Worm (Caenorhabditis elegans) whole organism, mixed stage, embryonic: Measurements from ENCODE around the gene C49A9.6.

Experiments used
- M03D4.4 ChIP-seq: sonication (generic microtip); optimal IDR thresholded peaks from 2 replicates; lab custom pipeline; 2017; ENCODE audit warnings: mild to moderate bottlenecking, missing genetic modification characterization, missing compliant biosample characterization
- bed-3 ChIP-seq: fragments of 200-800 bp; sonication (Bioruptor generic); optimal IDR thresholded peaks from 3 replicates; lab custom pipeline; 2018; ENCODE audit warnings: mild to moderate bottlenecking, missing genetic modification characterization, moderate library complexity, missing compliant biosample characterization
- ceh-39 ChIP-seq: fragments of 150-350 bp; optimal IDR thresholded peaks from 2 replicates; lab custom pipeline; 2014; ENCODE audit warnings: missing biosample characterization, missing genetic modification characterization
- ceh-43 ChIP-seq: fragments of 200-800 bp; sonication (Bioruptor generic); optimal IDR thresholded peaks from 2 replicates; lab custom pipeline; 2018; ENCODE audit warnings: mild to moderate bottlenecking, missing genetic modification characterization, moderate library complexity, missing compliant biosample characterization
- ceh-83 ChIP-seq: fragments of 200-800 bp; sonication (Bioruptor generic); optimal IDR thresholded peaks from 2 replicates; lab custom pipeline; 2018; ENCODE audit warnings: mild to moderate bottlenecking, missing genetic modification characterization, missing compliant biosample characterization
- ces-1 ChIP-seq: fragments of 150-350 bp; optimal IDR thresholded peaks from 2 replicates; lab custom pipeline; 2014; ENCODE audit warnings: missing biosample characterization, missing genetic modification reagents, missing genetic modification characterization
- cnd-1 ChIP-seq: fragments of 200-800 bp; sonication (Bioruptor generic); optimal IDR thresholded peaks from 2 replicates; lab custom pipeline; 2018; ENCODE audit warnings: mild to moderate bottlenecking, missing genetic modification characterization, missing compliant biosample characterization
- drap-1 ChIP-seq: fragments of 200-800 bp; sonication (Bioruptor generic); optimal IDR thresholded peaks from 3 replicates; lab custom pipeline; 2018; ENCODE audit warnings: mild to moderate bottlenecking, missing genetic modification characterization, missing compliant biosample characterization
- elt-1 ChIP-seq: sonication (generic microtip); optimal IDR thresholded peaks from 2 replicates; lab custom pipeline; 2017; ENCODE audit warnings: missing genetic modification characterization, mild to moderate bottlenecking, missing compliant biosample characterization, antibody characterized with exemption, moderate library complexity, borderline replicate concordance; ENCODE audit not compliant: insufficient read depth
- elt-3 ChIP-seq: fragments of 150-350 bp; optimal IDR thresholded peaks from 2 replicates; lab custom pipeline; 2014; ENCODE audit warnings: missing biosample characterization, missing genetic modification characterization
- flh-1 ChIP-seq: fragments of 200-800 bp; sonication (Bioruptor generic); optimal IDR thresholded peaks from 2 replicates; lab custom pipeline; 2018; ENCODE audit warnings: mild to moderate bottlenecking, missing genetic modification characterization, moderate library complexity, missing compliant biosample characterization
- ham-2 ChIP-seq: fragments of 200-800 bp; sonication (Bioruptor generic); optimal IDR thresholded peaks from 2 replicates; lab custom pipeline; 2018; ENCODE audit warnings: mild to moderate bottlenecking, missing genetic modification characterization, missing compliant biosample characterization
- hlh-1 ChIP-seq: fragments of 150-350 bp; optimal IDR thresholded peaks from 2 replicates; lab custom pipeline; 2014; ENCODE audit warnings: missing biosample characterization, missing genetic modification reagents, missing genetic modification characterization
- lin-32 ChIP-seq: fragments of 200-800 bp; sonication (Bioruptor generic); optimal IDR thresholded peaks from 2 replicates; lab custom pipeline; 2018; ENCODE audit warnings: mild to moderate bottlenecking, missing genetic modification characterization, missing compliant biosample characterization
- lsy-2 ChIP-seq: fragments of 150-350 bp; optimal IDR thresholded peaks from 2 replicates; lab custom pipeline; 2014; ENCODE audit warnings: missing biosample characterization, missing genetic modification characterization
- mab-5 ChIP-seq: fragments of 150-350 bp; optimal IDR thresholded peaks from 2 replicates; lab custom pipeline; 2014; ENCODE audit warnings: missing biosample characterization, missing genetic modification characterization
- mep-1 ChIP-seq: fragments of 150-350 bp; optimal IDR thresholded peaks from 2 replicates; lab custom pipeline; 2017; ENCODE audit warnings: missing biosample characterization, missing genetic modification reagents, missing genetic modification characterization, inconsistent platforms
- mls-2 ChIP-seq: sonication (generic microtip); optimal IDR thresholded peaks from 2 replicates; lab custom pipeline; 2016; ENCODE audit warnings: mild to moderate bottlenecking, missing genetic modification characterization, moderate library complexity, missing compliant biosample characterization
- nhr-12 ChIP-seq: fragments of 150-350 bp; optimal IDR thresholded peaks from 2 replicates; lab custom pipeline; 2014; ENCODE audit warnings: missing biosample characterization, missing genetic modification characterization
- nhr-2 ChIP-seq: fragments of 150-350 bp; optimal IDR thresholded peaks from 2 replicates; lab custom pipeline; 2014; ENCODE audit warnings: missing biosample characterization, missing genetic modification characterization
- nhr-237 ChIP-seq: fragments of 150-350 bp; optimal IDR thresholded peaks from 2 replicates; lab custom pipeline; 2014; ENCODE audit warnings: missing biosample characterization, missing genetic modification characterization
- nhr-28 ChIP-seq: fragments of 150-350 bp; optimal IDR thresholded peaks from 2 replicates; lab custom pipeline; 2014; ENCODE audit warnings: missing biosample characterization, missing genetic modification characterization
- nhr-76 ChIP-seq: sonication (generic microtip); optimal IDR thresholded peaks from 2 replicates; lab custom pipeline; 2017; ENCODE audit warnings: missing biosample characterization, missing genetic modification characterization
- pha-4 ChIP-seq: fragments of 150-350 bp; optimal IDR thresholded peaks from 2 replicates; lab custom pipeline; 2018; ENCODE audit warnings: missing biosample characterization, missing genetic modification reagents, missing genetic modification characterization
- sem-2 ChIP-seq: fragments of 200-800 bp; sonication (Bioruptor generic); optimal IDR thresholded peaks from 2 replicates; lab custom pipeline; 2018; ENCODE audit warnings: mild to moderate bottlenecking, missing genetic modification characterization, missing compliant biosample characterization
- snpc-4 ChIP-seq: fragments of 150-350 bp; optimal IDR thresholded peaks from 2 replicates; lab custom pipeline; 2014; ENCODE audit warnings: missing biosample characterization, missing genetic modification characterization
- sptf-1 ChIP-seq: sonication (generic microtip); optimal IDR thresholded peaks from 2 replicates; lab custom pipeline; 2017; ENCODE audit warnings: mild to moderate bottlenecking, missing genetic modification characterization, moderate library complexity, missing compliant biosample characterization
- tbx-8 ChIP-seq: fragments of 200-800 bp; sonication (Bioruptor generic); optimal IDR thresholded peaks from 2 replicates; lab custom pipeline; 2018; ENCODE audit warnings: mild to moderate bottlenecking, missing genetic modification characterization, moderate library complexity, missing compliant biosample characterization
- unc-120 ChIP-seq: sonication (generic microtip); optimal IDR thresholded peaks from 2 replicates; lab custom pipeline; 2017; ENCODE audit warnings: missing genetic modification characterization, missing compliant biosample characterization; ENCODE audit not compliant: poor library complexity, severe bottlenecking
- zip-8 ChIP-seq: fragments of 150-350 bp; optimal IDR thresholded peaks from 2 replicates; lab custom pipeline; 2014; ENCODE audit warnings: missing biosample characterization, missing genetic modification characterization
- ztf-11 ChIP-seq: fragments of 150-350 bp; optimal IDR thresholded peaks from 2 replicates; lab custom pipeline; 2014; ENCODE audit warnings: missing biosample characterization, missing genetic modification characterization

C49A9.6 gene

ce11 chrIV:6225143-6225542 lies 14.4 kb downstream of the C49A9.6 start, which contains the start of gene C49A9.2:
TSS of gene C49A9.2 (plus strand) at chrIV:6225443.
- TF ChIP-seq ces-1 (GFP tag; lab: Kevin White, UChicago) (no peak), ztf-11 (tag; lab: Kevin White, UChicago) (no peak), ceh-83 (GFP tag; lab: Kevin White, UChicago) (no peak), nhr-2 (tag; lab: Kevin White, UChicago) (no peak), drap-1 (GFP tag; lab: Kevin White, UChicago) (no peak), lin-32 (no peak), nhr-76 (tag; lab: Kevin White, UChicago) (no peak)

ce11 chrIV:6227974-6228373 lies 17.2 kb downstream of the C49A9.6 start, which contains the start of gene C49A9.1:
TSS of gene C49A9.1 (plus strand) at chrIV:6228190.
- TF ChIP-seq nhr-237 (tag; lab: Kevin White, UChicago) (no peak), ceh-43 (GFP tag; lab: Kevin White, UChicago) (no peak), mls-2 (tag; lab: Kevin White, UChicago) (no peak), sptf-1 (tag; lab: Kevin White, UChicago) (no peak), nhr-76 (tag; lab: Kevin White, UChicago) (no peak), lsy-2 (tag; lab: Kevin White, UChicago) (no peak), bed-3 (GFP tag; lab: Kevin White, UChicago) (no peak), zip-8 (tag; lab: Kevin White, UChicago) (no peak), ceh-39 (no peak), pha-4 (tag; lab: Kevin White, UChicago) (no peak), nhr-28 (tag; lab: Kevin White, UChicago) (no peak), tbx-8 (GFP tag; lab: Kevin White, UChicago) (no peak), drap-1 (GFP tag; lab: Kevin White, UChicago) (no peak), ham-2 (GFP tag; lab: Kevin White, UChicago) (no peak), sem-2 (GFP tag; lab: Kevin White, UChicago) (no peak), nhr-12 (tag; lab: Kevin White, UChicago) (no peak)

- TF ChIP-seq unc-120: no peak
- TF ChIP-seq snpc-4 (tag; lab: Kevin White, UChicago): no peak
- no peak for TF ChIP-seq ceh-83 (GFP tag; lab: Kevin White, UChicago)
- TF ChIP-seq flh-1: no peak
- no peak for TF ChIP-seq lsy-2 (tag; lab: Kevin White, UChicago)
- no peak for TF ChIP-seq mep-1 (tag; lab: Kevin White, UChicago)
- TF ChIP-seq nhr-12 (tag; lab: Kevin White, UChicago): no peak
Measured at ce11 chrIV:6230560-6231073, 19.9 kb downstream of the C49A9.6 start, which contains the start of gene F58F9.4. TSS of gene F58F9.4 (plus strand) at chrIV:6231023.

ce11 chrIV:6232769-6233290 lies 22.1 kb downstream of the C49A9.6 start, which contains the start of gene F58F9.3:
TSS of gene F58F9.3 (plus strand) at chrIV:6233240.
- TF ChIP-seq ceh-39 (no peak), cnd-1 (tag; lab: Kevin White, UChicago) (no peak), ces-1 (GFP tag; lab: Kevin White, UChicago) (no peak), nhr-76 (tag; lab: Kevin White, UChicago) (no peak), zip-8 (tag; lab: Kevin White, UChicago) (no peak), mls-2 (tag; lab: Kevin White, UChicago) (no peak), ham-2 (GFP tag; lab: Kevin White, UChicago) (no peak), tbx-8 (GFP tag; lab: Kevin White, UChicago) (no peak), ceh-83 (GFP tag; lab: Kevin White, UChicago) (no peak), ztf-11 (tag; lab: Kevin White, UChicago) (no peak), nhr-12 (tag; lab: Kevin White, UChicago) (no peak), flh-1 (no peak), nhr-237 (tag; lab: Kevin White, UChicago) (no peak), hlh-1 (tag; lab: Kevin White, UChicago) (no peak), nhr-2 (tag; lab: Kevin White, UChicago) (no peak), pha-4 (tag; lab: Kevin White, UChicago) (no peak), mab-5 (no peak)

ce11 chrIV:6237508-6238227 lies 26.9 kb downstream of the C49A9.6 start, which contains the start of the genes F58F9.6 and F58F9.8:
TSS of gene F58F9.6 (minus strand) at chrIV:6237608.
TSS of gene F58F9.8 (plus strand) at chrIV:6238177.
- TF ChIP-seq elt-1 (tag; lab: Kevin White, UChicago): no peak
- TF ChIP-seq elt-3 (tag; lab: Kevin White, UChicago): no peak
- TF ChIP-seq ces-1 (GFP tag; lab: Kevin White, UChicago): no peak
- TF ChIP-seq M03D4.4 (tag; lab: Kevin White, UChicago): no peak
- no peak for TF ChIP-seq nhr-76 (tag; lab: Kevin White, UChicago)
- TF ChIP-seq nhr-12 (tag; lab: Kevin White, UChicago): no peak
- TF ChIP-seq ztf-11 (tag; lab: Kevin White, UChicago): no peak
- TF ChIP-seq lin-32: no peak
- TF ChIP-seq pha-4 (tag; lab: Kevin White, UChicago): no peak
- TF ChIP-seq lsy-2 (tag; lab: Kevin White, UChicago): no peak
- no peak for TF ChIP-seq ceh-83 (GFP tag; lab: Kevin White, UChicago)
